Fruit fly (Drosophila melanogaster) whole organism, embryonic: ENCODE data around the gene RpL32.
A peak's percentile ranks its signal among the peaks of the same experiment; 100 is the strongest.

Experiments used
- Atf6 ChIP-seq: fragments of 200-800 bp; sonication (Bioruptor generic); IDR thresholded peaks from 2 replicates; pipeline ENCODE4 v1.3.6; 2022; ENCODE audit warnings: missing biosample characterization, missing genetic modification characterization
- Blimp-1 ChIP-seq: fragments of 200-800 bp; sonication (Bioruptor generic); optimal IDR thresholded peaks from 3 replicates; lab custom pipeline; 2018; ENCODE audit warnings: missing biosample characterization, missing genetic modification characterization, mild to moderate bottlenecking, moderate library complexity, missing genetic modification reagents
- BtbVII ChIP-seq: fragments of 200-800 bp; sonication (Bioruptor generic); optimal IDR thresholded peaks from 3 replicates; lab custom pipeline; 2017; ENCODE audit warnings: missing biosample characterization, mild to moderate bottlenecking, missing genetic modification characterization
- CG12659 ChIP-seq: fragments of 200-800 bp; sonication (Bioruptor generic); optimal IDR thresholded peaks from 3 replicates; lab custom pipeline; 2017; ENCODE audit warnings: mild to moderate bottlenecking, missing biosample characterization, missing genetic modification reagents, missing genetic modification characterization
- CG13287 ChIP-seq: fragments of 200-800 bp; sonication (Bioruptor generic); IDR thresholded peaks from 2 replicates; pipeline ENCODE4 v1.3.6; 2022; ENCODE audit warnings: missing biosample characterization, missing genetic modification characterization; ENCODE audit not compliant: partially characterized antibody
- CG13424 ChIP-seq: fragments of 200-800 bp; sonication (Bioruptor generic); optimal IDR thresholded peaks from 2 replicates; lab custom pipeline; 2019; ENCODE audit warnings: missing biosample characterization, mild to moderate bottlenecking, missing genetic modification characterization, moderate library complexity
- CG14710 ChIP-seq: fragments of 200-800 bp; sonication (Bioruptor generic); optimal IDR thresholded peaks from 3 replicates; lab custom pipeline; 2019; ENCODE audit warnings: missing biosample characterization, mild to moderate bottlenecking, missing genetic modification characterization, moderate library complexity
- CG17328 ChIP-seq: fragments of 200-800 bp; sonication (Bioruptor generic); IDR thresholded peaks from 2 replicates; pipeline ENCODE4 v1.3.6; 2022; ENCODE audit warnings: missing biosample characterization, missing genetic modification characterization
- CG2116 ChIP-seq: fragments of 200-800 bp; sonication (Bioruptor generic); optimal IDR thresholded peaks from 3 replicates; lab custom pipeline; 2018; ENCODE audit warnings: missing biosample characterization, mild to moderate bottlenecking, missing genetic modification characterization
- CG2120 ChIP-seq: fragments of 200-800 bp; sonication (Bioruptor generic); optimal IDR thresholded peaks from 3 replicates; lab custom pipeline; 2016; ENCODE audit warnings: missing biosample characterization, missing genetic modification characterization
- CG2129 ChIP-seq: fragments of 200-800 bp; sonication (Bioruptor generic); IDR thresholded peaks from 2 replicates; pipeline ENCODE4 v1.3.6; 2022; ENCODE audit warnings: missing biosample characterization, missing genetic modification characterization; ENCODE audit not compliant: partially characterized antibody
- CG31365 ChIP-seq: fragments of 200-800 bp; sonication (Bioruptor generic); optimal IDR thresholded peaks from 2 replicates; lab custom pipeline; 2018; ENCODE audit warnings: missing biosample characterization, mild to moderate bottlenecking, missing genetic modification characterization
- CG32532 ChIP-seq: fragments of 200-800 bp; sonication (Bioruptor generic); IDR thresholded peaks from 2 replicates; pipeline ENCODE4 v1.3.6; 2022; ENCODE audit warnings: missing biosample characterization, missing genetic modification characterization
- CG34224 ChIP-seq: fragments of 200-800 bp; sonication (Bioruptor generic); IDR thresholded peaks from 3 replicates; pipeline ENCODE4 v1.3.6; 2022; ENCODE audit warnings: missing biosample characterization, missing genetic modification characterization; ENCODE audit not compliant: partially characterized antibody
- CG3995 ChIP-seq: fragments of 200-800 bp; sonication (Bioruptor generic); optimal IDR thresholded peaks from 3 replicates; lab custom pipeline; 2016; ENCODE audit warnings: missing biosample characterization, missing genetic modification characterization
- CG4617 ChIP-seq: fragments of 200-800 bp; sonication (Bioruptor generic); optimal IDR thresholded peaks from 3 replicates; lab custom pipeline; 2016; ENCODE audit warnings: missing biosample characterization, missing genetic modification characterization, borderline replicate concordance
- CG4854 ChIP-seq: fragments of 200-800 bp; sonication (Bioruptor generic); optimal IDR thresholded peaks from 2 replicates; lab custom pipeline; 2016; ENCODE audit warnings: missing biosample characterization, missing genetic modification characterization, inconsistent platforms
- CG6791 ChIP-seq: fragments of 200-800 bp; sonication (Bioruptor generic); IDR thresholded peaks from 3 replicates; pipeline ENCODE4 v1.3.6; 2022; ENCODE audit warnings: missing biosample characterization, missing genetic modification characterization; ENCODE audit not compliant: partially characterized antibody
- CG7963 ChIP-seq: fragments of 200-800 bp; sonication (Bioruptor generic); IDR thresholded peaks from 3 replicates; pipeline ENCODE4 v1.3.6; 2022; ENCODE audit warnings: missing biosample characterization, missing genetic modification characterization; ENCODE audit not compliant: partially characterized antibody
- CHES-1-like ChIP-seq: fragments of 200-800 bp; sonication (Bioruptor generic); optimal IDR thresholded peaks from 2 replicates; lab custom pipeline; 2016; ENCODE audit warnings: missing biosample characterization, missing genetic modification characterization
- D19A ChIP-seq: fragments of 200-800 bp; optimal IDR thresholded peaks from 3 replicates; lab custom pipeline; 2019; ENCODE audit warnings: missing biosample characterization, mild to moderate bottlenecking, missing genetic modification characterization, moderate library complexity
- Doc2 ChIP-seq: fragments of 200-800 bp; sonication (Bioruptor generic); IDR thresholded peaks from 2 replicates; pipeline ENCODE4 v1.3.6; 2022; ENCODE audit warnings: missing biosample characterization, missing genetic modification characterization
- E2f2 ChIP-seq: fragments of 200-800 bp; sonication (Bioruptor generic); IDR thresholded peaks from 2 replicates; pipeline ENCODE4 v1.3.6; 2022; ENCODE audit warnings: missing biosample characterization, missing genetic modification characterization
- Fer2 ChIP-seq: fragments of 200-800 bp; sonication (Bioruptor generic); optimal IDR thresholded peaks from 2 replicates; lab custom pipeline; 2018; ENCODE audit warnings: missing biosample characterization, mild to moderate bottlenecking, missing genetic modification characterization, moderate library complexity
- GATAe ChIP-seq: fragments of 200-800 bp; sonication (Bioruptor generic); conservative IDR thresholded peaks from 2 replicates; pipeline ENCODE4 v1.3.6; 2022; ENCODE audit warnings: missing biosample characterization, missing genetic modification characterization
- Hey ChIP-seq: fragments of 200-800 bp; sonication (Bioruptor generic); optimal IDR thresholded peaks from 3 replicates; lab custom pipeline; 2018; ENCODE audit warnings: missing biosample characterization, mild to moderate bottlenecking, missing genetic modification characterization
- HmgZ ChIP-seq: fragments of 200-800 bp; sonication (Bioruptor generic); optimal IDR thresholded peaks from 2 replicates; lab custom pipeline; 2018; ENCODE audit warnings: missing biosample characterization, mild to moderate bottlenecking, missing genetic modification characterization
- Nf-YC ChIP-seq: fragments of 200-800 bp; optimal IDR thresholded peaks from 3 replicates; lab custom pipeline; 2019; ENCODE audit warnings: missing biosample characterization, mild to moderate bottlenecking, missing genetic modification characterization, moderate library complexity
- Sin3A ChIP-seq: fragments of >200 bp; optimal IDR thresholded peaks from 2 replicates; lab custom pipeline; 2018
- Sry-β ChIP-seq: fragments of 200-800 bp; sonication (Bioruptor generic); optimal IDR thresholded peaks from 2 replicates; lab custom pipeline; 2018; ENCODE audit warnings: missing biosample characterization, mild to moderate bottlenecking, missing genetic modification characterization, moderate library complexity
- Sry-δ ChIP-seq: fragments of 200-800 bp; sonication (Bioruptor generic); optimal IDR thresholded peaks from 2 replicates; lab custom pipeline; 2016; ENCODE audit warnings: missing biosample characterization, missing genetic modification characterization
- TFAM ChIP-seq: fragments of 200-800 bp; sonication (Bioruptor generic); optimal IDR thresholded peaks from 2 replicates; lab custom pipeline; 2017; ENCODE audit warnings: missing biosample characterization, missing genetic modification characterization, inconsistent platforms
- knrl ChIP-seq: fragments of 200-800 bp; sonication (Bioruptor generic); IDR thresholded peaks from 3 replicates; pipeline ENCODE4 v1.3.6; 2022; ENCODE audit warnings: missing biosample characterization, missing genetic modification characterization; ENCODE audit not compliant: partially characterized antibody
- mld ChIP-seq: fragments of 200-800 bp; sonication (Bioruptor generic); IDR thresholded peaks from 3 replicates; pipeline ENCODE4 v1.3.6; 2022; ENCODE audit warnings: missing biosample characterization, missing genetic modification characterization; ENCODE audit not compliant: partially characterized antibody
- nmo ChIP-seq: fragments of 200-800 bp; sonication (Bioruptor generic); optimal IDR thresholded peaks from 2 replicates; lab custom pipeline; 2018; ENCODE audit warnings: missing biosample characterization, mild to moderate bottlenecking, missing genetic modification characterization, moderate library complexity
- pho ChIP-seq: fragments of 200-800 bp; sonication (Bioruptor generic); optimal IDR thresholded peaks from 2 replicates; lab custom pipeline; 2016; ENCODE audit warnings: missing biosample characterization, missing genetic modification characterization
- psq ChIP-seq: fragments of 200-800 bp; sonication (Bioruptor generic); optimal IDR thresholded peaks from 2 replicates; lab custom pipeline; 2017; ENCODE audit warnings: missing biosample characterization, missing genetic modification characterization
- trem ChIP-seq: fragments of 200-800 bp; optimal IDR thresholded peaks from 3 replicates; lab custom pipeline; 2019; ENCODE audit warnings: missing biosample characterization, mild to moderate bottlenecking, missing genetic modification characterization, moderate library complexity
- z ChIP-seq: fragments of 200-800 bp; sonication (Bioruptor generic); IDR thresholded peaks from 3 replicates; pipeline ENCODE4 v1.3.6; 2022; ENCODE audit warnings: missing biosample characterization, missing genetic modification characterization
- zen2 ChIP-seq: fragments of 200-800 bp; sonication (Bioruptor generic); IDR thresholded peaks from 3 replicates; pipeline ENCODE4 v1.3.6; 2022; ENCODE audit warnings: missing biosample characterization, missing genetic modification characterization; ENCODE audit not compliant: partially characterized antibody

Gene RpL32

dm6 chr3R:30039494-30039893 is 6.5 kb downstream of the RpL32 start, which contains the start of the genes janA, Sry-alpha and Sry-beta (continued):
- TF ChIP-seq CG2129 (GFP tag; lab: Robert Waterston, UW), result peak; percentile 100
- peak; percentile 55 for TF ChIP-seq HmgZ (tag; lab: Kevin White, UChicago)
- no peak for TF ChIP-seq GATAe (GFP tag; lab: Robert Waterston, UW)
- TF ChIP-seq D19A (tag; lab: Kevin White, UChicago), result no peak
- no peak for TF ChIP-seq Fer2 (tag; lab: Kevin White, UChicago)
- TF ChIP-seq Nf-YC (tag; lab: Kevin White, UChicago), result peak; percentile 17
- peak; percentile 96 for TF ChIP-seq CG7963 (GFP tag; lab: Robert Waterston, UW)
- TF ChIP-seq CG12659 (GFP tag; lab: Kevin White, UChicago), result peak; percentile 83
- peak; percentile 100 for TF ChIP-seq CG13287 (GFP tag; lab: Robert Waterston, UW)
- TF ChIP-seq Sry-δ, result peak; percentile 96
- peak; percentile 73 for TF ChIP-seq Sin3A (lab: Kevin White, UChicago)
- TF ChIP-seq CG3995 (GFP tag; lab: Kevin White, UChicago), result peak; percentile 78
- TF ChIP-seq mld (GFP tag; lab: Robert Waterston, UW), result peak; percentile 96
- no peak for TF ChIP-seq TFAM (GFP tag; lab: Kevin White, UChicago)
- no peak for TF ChIP-seq CG31365
- TF ChIP-seq CG4617 (GFP tag; lab: Kevin White, UChicago), result peak; percentile 92
- TF ChIP-seq Hey, result no peak
- TF ChIP-seq CG2116 (GFP tag; lab: Kevin White, UChicago), result peak; percentile 86
- peak; percentile 100 for TF ChIP-seq CG34224 (GFP tag; lab: Robert Waterston, UW)
- TF ChIP-seq CG4854, result no peak
- peak; percentile 75 for TF ChIP-seq trem (tag; lab: Kevin White, UChicago)
- TF ChIP-seq Blimp-1 (GFP tag; lab: Kevin White, UChicago), result no peak
- peak; percentile 99 for TF ChIP-seq CG6791 (GFP tag; lab: Robert Waterston, UW)
- peak; percentile 54 for TF ChIP-seq Sry-β (GFP tag; lab: Kevin White, UChicago)
- no peak for TF ChIP-seq CG17328
- TF ChIP-seq CG13424 (tag; lab: Kevin White, UChicago), result peak; percentile 16
- TF ChIP-seq CG14710 (tag; lab: Kevin White, UChicago), result peak; percentile 62
- no peak for TF ChIP-seq BtbVII
- TF ChIP-seq E2f2 (GFP tag; lab: Robert Waterston, UW), result peak; percentile 71
- TF ChIP-seq z (GFP tag; lab: Robert Waterston, UW), result no peak
- TF ChIP-seq CG32532 (GFP tag; lab: Robert Waterston, UW), result no peak; the same call in 1 of the 2 replicates
- no peak for TF ChIP-seq pho (GFP tag; lab: Kevin White, UChicago)
- no peak for TF ChIP-seq Atf6 (GFP tag; lab: Robert Waterston, UW)
- peak; percentile 99 for TF ChIP-seq knrl
- TF ChIP-seq Doc2 (GFP tag; lab: Robert Waterston, UW), result no peak
- TF ChIP-seq CG2120 (GFP tag; lab: Kevin White, UChicago), result no peak
- no peak for TF ChIP-seq psq (GFP tag; lab: Kevin White, UChicago)
- peak; percentile 47 for TF ChIP-seq nmo (GFP tag; lab: Kevin White, UChicago)
- peak; percentile 13 for TF ChIP-seq CHES-1-like (GFP tag; lab: Kevin White, UChicago)
- peak; percentile 99 for TF ChIP-seq zen2 (GFP tag; lab: Robert Waterston, UW)
